Fruit fly (Drosophila melanogaster): ENCODE results near the gene fws.

fws gene

DNA sequence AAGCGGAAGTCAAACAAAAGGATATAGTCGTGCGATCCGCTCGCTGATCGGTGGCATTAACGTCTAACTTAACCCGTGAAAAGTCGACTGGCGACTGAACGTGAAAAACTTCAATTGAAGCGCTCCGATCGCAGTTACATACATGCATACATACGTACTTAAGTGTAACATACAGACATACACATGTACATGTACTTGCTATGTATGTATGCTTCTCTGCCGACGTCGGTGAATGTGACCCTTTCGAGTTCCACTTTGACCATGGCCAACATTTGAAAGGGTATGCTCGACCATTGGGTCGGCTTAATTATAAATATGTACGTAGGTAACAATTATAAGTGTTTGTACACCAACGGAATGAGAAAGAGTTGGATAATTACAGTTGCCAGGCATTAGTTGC lies 16.3 kb upstream of the fws start, which contains the start of gene qua (continued):
- TF ChIP-seq PHDP (tag; optimal IDR thresholded peaks at IDR 0.05) (no peak), HLH4C (GFP tag; IDR thresholded peaks at IDR 0.05; ENCODE audit: partially characterized antibody) (no peak), Bdp1 (GFP tag; optimal IDR thresholded peaks at IDR 0.05) (no peak), tx (GFP tag; optimal IDR thresholded peaks at IDR 0.05) (no peak), cg (GFP tag; optimal IDR thresholded peaks at IDR 0.05) (peak; percentile 43), zen (tag; optimal IDR thresholded peaks at IDR 0.05) (peak; percentile 10), Drgx (GFP tag; IDR thresholded peaks at IDR 0.05) (no peak), D19B (GFP tag; optimal IDR thresholded peaks at IDR 0.05) (peak; percentile 33), CG7928 (GFP tag; optimal IDR thresholded peaks at IDR 0.05) (no peak), Med (GFP tag) (peak; percentile 16)

DNA sequence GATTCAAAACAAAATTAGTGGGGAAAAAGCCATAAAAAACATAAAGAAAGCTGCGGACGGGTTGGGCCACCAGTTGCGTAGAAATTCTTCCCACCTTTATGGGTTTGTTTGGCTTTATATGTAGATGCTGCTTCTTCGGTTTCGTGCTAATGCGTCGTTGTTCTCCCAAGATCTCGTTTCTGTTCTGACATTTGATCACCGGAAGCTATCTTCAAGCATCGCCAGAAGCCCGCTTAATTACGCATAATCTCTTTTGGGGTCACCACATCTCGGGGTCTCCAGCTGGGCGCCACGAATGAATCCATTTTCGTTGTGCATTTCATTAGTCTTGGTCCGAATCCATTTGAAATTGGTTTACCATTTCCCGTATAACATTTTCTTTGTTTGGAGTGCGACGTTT lies 14.9 kb upstream of the fws start:
- no peak for TF ChIP-seq CG15696 (tag; optimal IDR thresholded peaks at IDR 0.05)
- no peak for TF ChIP-seq klu (GFP tag; IDR thresholded peaks at IDR 0.05)
- no peak for TF ChIP-seq Doc2 (GFP tag; IDR thresholded peaks at IDR 0.05)
- TF ChIP-seq CG1647 (GFP tag; optimal IDR thresholded peaks at IDR 0.05): no peak
- TF ChIP-seq Hr78 (GFP tag; optimal IDR thresholded peaks at IDR 0.05): peak in 1 of 2 experiments; percentile 56
- TF ChIP-seq CG7556 (GFP tag; optimal IDR thresholded peaks at IDR 0.05): no peak
- no peak for TF ChIP-seq sisA (GFP tag; IDR thresholded peaks at IDR 0.05)
- TF ChIP-seq CG3281 (GFP tag; optimal IDR thresholded peaks at IDR 0.05): no peak
- no peak for TF ChIP-seq bab2 (GFP tag; optimal IDR thresholded peaks at IDR 0.05)
- TF ChIP-seq oc (tag; optimal IDR thresholded peaks at IDR 0.05): peak; percentile 64
- TF ChIP-seq CG1602 (GFP tag; optimal IDR thresholded peaks at IDR 0.05): no peak
- no peak for TF ChIP-seq CG3838 (GFP tag; optimal IDR thresholded peaks at IDR 0.05)
- no peak for TF ChIP-seq CG12769 (tag; optimal IDR thresholded peaks at IDR 0.05)
- no peak for TF ChIP-seq CG18764 (GFP tag; optimal IDR thresholded peaks at IDR 0.05)
- TF ChIP-seq Drgx (GFP tag; IDR thresholded peaks at IDR 0.05): no peak
- TF ChIP-seq grn (GFP tag; optimal IDR thresholded peaks at IDR 0.05): peak; percentile 37
- TF ChIP-seq Neu2 (GFP tag; optimal IDR thresholded peaks at IDR 0.05; ENCODE audit: borderline replicate concordance): no peak
- no peak for TF ChIP-seq shn (GFP tag; optimal IDR thresholded peaks at IDR 0.05)
- TF ChIP-seq kni (GFP tag; optimal IDR thresholded peaks at IDR 0.05): peak; percentile 50
- no peak for TF ChIP-seq CG4404 (GFP tag; IDR thresholded peaks at IDR 0.05)
- no peak for TF ChIP-seq az2 (GFP tag; optimal IDR thresholded peaks at IDR 0.05)
- no peak for TF ChIP-seq CG10654 (GFP tag; optimal IDR thresholded peaks at IDR 0.05)
- no peak for TF ChIP-seq sima (GFP tag; optimal IDR thresholded peaks at IDR 0.05)
- TF ChIP-seq Tbp (GFP tag; optimal IDR thresholded peaks at IDR 0.05): no peak
- no peak for TF ChIP-seq tna (GFP tag; IDR thresholded peaks at IDR 0.05; ENCODE audit: partially characterized antibody)
- no peak for TF ChIP-seq grau (tag; optimal IDR thresholded peaks at IDR 0.05)
- TF ChIP-seq B-H1 (GFP tag; IDR thresholded peaks at IDR 0.05): no peak
- TF ChIP-seq Dek (tag; optimal IDR thresholded peaks at IDR 0.05): no peak
- TF ChIP-seq bcd (GFP tag; optimal IDR thresholded peaks at IDR 0.05): no peak
- TF ChIP-seq NC2β (GFP tag; optimal IDR thresholded peaks at IDR 0.05): no peak
- no peak for TF ChIP-seq ac (GFP tag; optimal IDR thresholded peaks at IDR 0.05)
- TF ChIP-seq abd-A (tag; optimal IDR thresholded peaks at IDR 0.05): peak; percentile 82
- no peak for TF ChIP-seq CoRest (tag; optimal IDR thresholded peaks at IDR 0.05)
- TF ChIP-seq psq (GFP tag; optimal IDR thresholded peaks at IDR 0.05): no peak
- no peak for TF ChIP-seq CG4282 (GFP tag; optimal IDR thresholded peaks at IDR 0.05)
- no peak for TF ChIP-seq CG6854 (GFP tag; optimal IDR thresholded peaks at IDR 0.05)
- TF ChIP-seq Xbp1 (GFP tag; optimal IDR thresholded peaks at IDR 0.05): no peak
- no peak for TF ChIP-seq CG17612 (GFP tag; IDR thresholded peaks at IDR 0.05)
- TF ChIP-seq CkIIα-i1 (GFP tag; IDR thresholded peaks at IDR 0.05): no peak
- no peak for TF ChIP-seq Mrtf (GFP tag; IDR thresholded peaks at IDR 0.05)
- no peak for TF ChIP-seq CG13894 (tag; optimal IDR thresholded peaks at IDR 0.05)
- TF ChIP-seq CG2199 (GFP tag; IDR thresholded peaks at IDR 0.05): 0 out of 3 replicates have a peak, but pooled peaks have one; percentile 29

Data from whole organism, embryonic.